Worm (Caenorhabditis elegans) whole organism, L1 larva: ENCODE measurements around the gene M151.2.

Source experiments
- aha-1 ChIP-seq: fragments of 150-350 bp; optimal IDR thresholded peaks from 2 replicates; lab custom pipeline; 2014; ENCODE audit warnings: missing biosample characterization, missing genetic modification characterization
- ama-1 ChIP-seq: fragments of 150-350 bp; optimal IDR thresholded peaks from 2 replicates; lab custom pipeline; 2014
- lin-13 ChIP-seq: fragments of 150-350 bp; optimal IDR thresholded peaks from 2 replicates; lab custom pipeline; 2014; ENCODE audit warnings: missing biosample characterization, missing genetic modification reagents, missing genetic modification characterization
- mep-1 ChIP-seq: fragments of 150-350 bp; optimal IDR thresholded peaks from 2 replicates; lab custom pipeline; 2014; ENCODE audit warnings: missing biosample characterization, missing genetic modification characterization
- nhr-28 ChIP-seq: fragments of 150-350 bp; optimal IDR thresholded peaks from 2 replicates; lab custom pipeline; 2014; ENCODE audit warnings: missing biosample characterization, missing genetic modification characterization
- nhr-76 ChIP-seq: sonication (generic microtip); optimal IDR thresholded peaks from 2 replicates; lab custom pipeline; 2017; ENCODE audit warnings: missing biosample characterization, missing genetic modification characterization
- rnt-1 ChIP-seq: sonication (generic microtip); optimal IDR thresholded peaks from 2 replicates; lab custom pipeline; 2016; ENCODE audit warnings: mild to moderate bottlenecking, missing genetic modification characterization, moderate library complexity, missing compliant biosample characterization
- unc-62 ChIP-seq: fragments of 150-350 bp; optimal IDR thresholded peaks from 2 replicates; lab custom pipeline; 2014; ENCODE audit warnings: missing biosample characterization, missing genetic modification reagents, missing genetic modification characterization
- xbp-1 ChIP-seq: sonication (generic microtip); optimal IDR thresholded peaks from 2 replicates; lab custom pipeline; 2016; ENCODE audit warnings: missing genetic modification characterization, missing compliant biosample characterization
- zip-4 ChIP-seq: fragments of 200-800 bp; sonication (Bioruptor generic); optimal IDR thresholded peaks from 2 replicates; lab custom pipeline; 2018; ENCODE audit warnings: mild to moderate bottlenecking, missing genetic modification characterization, moderate library complexity, missing compliant biosample characterization

DNA sequence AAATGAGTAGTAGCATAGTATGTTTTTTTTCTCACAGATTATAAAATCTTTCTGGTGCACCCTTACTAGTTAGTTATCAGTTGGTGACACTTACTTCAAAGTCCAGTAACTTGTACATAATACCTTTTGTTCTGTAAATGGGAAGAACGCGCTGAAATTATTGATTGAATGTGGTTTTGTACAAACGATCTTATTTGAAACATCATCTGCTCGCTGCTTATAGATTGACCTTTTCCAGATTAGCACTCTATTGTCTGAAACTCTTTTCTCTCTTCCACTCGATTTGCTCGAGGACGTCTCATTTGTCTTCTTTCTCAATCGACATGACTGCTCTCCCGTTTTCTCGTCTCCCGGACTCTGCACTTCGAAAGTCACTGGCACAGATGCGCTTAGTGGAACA, 16.2 kb downstream of the M151.2 start, which contains the start of gene fbxb-33:
- TF ChIP-seq aha-1 (no peak), nhr-28 (no peak), zip-4 (GFP tag; lab: Kevin White, UChicago) (no peak), mep-1 (tag; lab: Kevin White, UChicago) (no peak), xbp-1 (tag; lab: Kevin White, UChicago) (no peak), ama-1 (lab: Kevin White, UChicago) (no peak), rnt-1 (no peak), nhr-76 (tag; lab: Kevin White, UChicago) (no peak), lin-13 (GFP tag; lab: Kevin White, UChicago) (no peak), unc-62 (GFP tag; lab: Kevin White, UChicago) (no peak)
